Worm (Caenorhabditis elegans) whole organism, L4 larva: ENCODE results near the gene hil-7.

Experiments used
- aly-2 ChIP-seq: sonication (generic microtip); optimal IDR thresholded peaks from 2 replicates; lab custom pipeline; 2018; ENCODE audit warnings: missing biosample characterization, missing genetic modification characterization
- daf-19 ChIP-seq: fragments of 200-800 bp; sonication (Bioruptor generic); conservative IDR thresholded peaks from 2 replicates; pipeline ENCODE4 v1.3.6; 2022; ENCODE audit warnings: missing genetic modification characterization, missing compliant biosample characterization
- duxl-1 ChIP-seq: sonication (generic microtip); optimal IDR thresholded peaks from 2 replicates; lab custom pipeline; 2016; ENCODE audit warnings: mild to moderate bottlenecking, missing genetic modification characterization, moderate library complexity, missing compliant biosample characterization; ENCODE audit not compliant: poor library complexity
- jun-1 ChIP-seq: fragments of 150-350 bp; optimal IDR thresholded peaks from 2 replicates; lab custom pipeline; 2014; ENCODE audit warnings: missing biosample characterization, missing genetic modification reagents, missing genetic modification characterization
- lin-15B ChIP-seq: fragments of 150-350 bp; sonication (generic microtip); optimal IDR thresholded peaks from 3 replicates; lab custom pipeline; 2014; ENCODE audit warnings: missing biosample characterization, missing genetic modification characterization
- lir-3 ChIP-seq: sonication (generic microtip); optimal IDR thresholded peaks from 2 replicates; lab custom pipeline; 2016; ENCODE audit warnings: mild to moderate bottlenecking, missing genetic modification characterization, missing compliant biosample characterization
- madf-5 ChIP-seq, 2 experiments: fragments of 200-800 bp; sonication (Bioruptor generic); IDR thresholded peaks; 2 replicates each; pipeline ENCODE4 v1.3.6; 2022; ENCODE audit warnings: missing compliant biosample characterization in 2 of 2, missing genetic modification characterization in 2 of 2
- mdt-29 ChIP-seq: fragments of 200-800 bp; sonication (Bioruptor generic); IDR thresholded peaks from 2 replicates; pipeline ENCODE4 v1.3.6; 2022; ENCODE audit warnings: missing genetic modification reagents, missing genetic modification characterization, missing compliant biosample characterization
- pha-4 ChIP-seq, 2 experiments: fragments of 150-350 bp in 1 of 2; fragments of 200-800 bp in 1 of 2; sonication (Bioruptor generic) in 1 of 2; IDR thresholded peaks in 1 of 2; optimal IDR thresholded peaks in 1 of 2; 2 replicates each; pipeline versions ENCODE4 v1.3.6 to Lab custom; 2014 to 2022; ENCODE audit warnings: missing genetic modification characterization in 2 of 2, missing genetic modification reagents in 2 of 2, missing biosample characterization in 1 of 2, missing compliant biosample characterization in 1 of 2
- zfp-3 ChIP-seq: fragments of 200-800 bp; sonication (Bioruptor generic); conservative IDR thresholded peaks from 2 replicates; pipeline ENCODE4 v1.3.6; 2022; ENCODE audit warnings: missing genetic modification reagents, missing genetic modification characterization, missing compliant biosample characterization

ce11 chrIV:6599447-6599846 lies 46.7 kb upstream of the hil-7 start, which contains the start of gene F38A5.8:
- no peak for TF ChIP-seq madf-5 (GFP tag; IDR thresholded peaks at IDR 0.05; lab: Robert Waterston, UW)
- no peak for TF ChIP-seq mdt-29 (GFP tag; lab: Robert Waterston, UW)
- TF ChIP-seq lin-15B (tag; lab: Kevin White, UChicago): no peak
- no peak for TF ChIP-seq lir-3 (tag; lab: Kevin White, UChicago)
- TF ChIP-seq duxl-1 (tag; lab: Kevin White, UChicago): no peak
- TF ChIP-seq zfp-3 (GFP tag; lab: Robert Waterston, UW): no peak
- no peak for TF ChIP-seq pha-4 (GFP tag; IDR thresholded peaks at IDR 0.05; lab: Robert Waterston, UW)
- no peak for TF ChIP-seq pha-4 (tag; optimal IDR thresholded peaks at IDR 0.05; lab: Kevin White, UChicago)
- no peak for TF ChIP-seq jun-1
- no peak for TF ChIP-seq aly-2 (tag; lab: Kevin White, UChicago)
- TF ChIP-seq daf-19 (GFP tag; lab: Robert Waterston, UW): no peak
